Worm (Caenorhabditis elegans) whole organism, L3 larva: ENCODE measurements around the gene W03G11.4.

Experiments
- aly-2 ChIP-seq: fragments of 150-350 bp; optimal IDR thresholded peaks from 2 replicates; lab custom pipeline; 2014; ENCODE audit warnings: missing biosample characterization, missing genetic modification characterization
- ama-1 ChIP-seq: fragments of 150-350 bp; optimal IDR thresholded peaks from 2 replicates; lab custom pipeline; 2018
- ceh-16 ChIP-seq: sonication (generic microtip); optimal IDR thresholded peaks from 2 replicates; lab custom pipeline; 2017; ENCODE audit warnings: missing biosample characterization, missing genetic modification characterization
- ceh-28 ChIP-seq: fragments of 150-350 bp; optimal IDR thresholded peaks from 2 replicates; lab custom pipeline; 2014; ENCODE audit warnings: missing biosample characterization, missing genetic modification reagents, missing genetic modification characterization
- ceh-82 ChIP-seq: fragments of 150-350 bp; optimal IDR thresholded peaks from 2 replicates; lab custom pipeline; 2014; ENCODE audit warnings: missing biosample characterization, missing genetic modification characterization
- daf-12 ChIP-seq: fragments of 150-350 bp; optimal IDR thresholded peaks from 2 replicates; lab custom pipeline; 2014; ENCODE audit warnings: missing biosample characterization, missing genetic modification reagents, missing genetic modification characterization
- egl-27 ChIP-seq: sonication (generic microtip); optimal IDR thresholded peaks from 4 replicates; lab custom pipeline; 2017; ENCODE audit warnings: missing biosample characterization, missing genetic modification reagents, missing genetic modification characterization
- egl-5 ChIP-seq: fragments of 150-350 bp; optimal IDR thresholded peaks from 2 replicates; lab custom pipeline; 2017; ENCODE audit warnings: missing biosample characterization, missing genetic modification reagents, missing genetic modification characterization, inconsistent platforms
- elt-1 ChIP-seq: fragments of 150-350 bp; optimal IDR thresholded peaks from 2 replicates; lab custom pipeline; 2014; ENCODE audit warnings: missing biosample characterization, missing genetic modification characterization
- fkh-10 ChIP-seq: sonication (generic microtip); optimal IDR thresholded peaks from 2 replicates; lab custom pipeline; 2017; ENCODE audit warnings: missing biosample characterization, missing genetic modification reagents, missing genetic modification characterization
- fos-1 ChIP-seq: fragments of 150-350 bp; optimal IDR thresholded peaks from 2 replicates; lab custom pipeline; 2014; ENCODE audit warnings: missing biosample characterization, missing genetic modification characterization
- jun-1 ChIP-seq: fragments of 150-350 bp; optimal IDR thresholded peaks from 2 replicates; lab custom pipeline; 2014; ENCODE audit warnings: missing biosample characterization, missing genetic modification reagents, missing genetic modification characterization
- lin-15B ChIP-seq: fragments of 150-350 bp; optimal IDR thresholded peaks from 2 replicates; lab custom pipeline; 2014; ENCODE audit warnings: missing biosample characterization, missing genetic modification characterization
- lin-39 ChIP-seq: fragments of 150-350 bp; optimal IDR thresholded peaks from 2 replicates; lab custom pipeline; 2018; ENCODE audit warnings: missing biosample characterization, missing genetic modification reagents, missing genetic modification characterization
- lsy-12 ChIP-seq: sonication (generic microtip); optimal IDR thresholded peaks from 2 replicates; lab custom pipeline; 2016; ENCODE audit warnings: mild to moderate bottlenecking, missing genetic modification characterization, missing compliant biosample characterization
- mdl-1 ChIP-seq: fragments of 150-350 bp; optimal IDR thresholded peaks from 2 replicates; lab custom pipeline; 2014; ENCODE audit warnings: missing biosample characterization, missing genetic modification characterization
- mml-1 ChIP-seq: fragments of 150-350 bp; sonication (generic microtip); optimal IDR thresholded peaks from 3 replicates; lab custom pipeline; 2014; ENCODE audit warnings: missing biosample characterization, missing genetic modification characterization
- nhr-12 ChIP-seq: fragments of 150-350 bp; optimal IDR thresholded peaks from 2 replicates; lab custom pipeline; 2014; ENCODE audit warnings: missing biosample characterization, missing genetic modification characterization
- nhr-23 ChIP-seq: fragments of 150-350 bp; optimal IDR thresholded peaks from 2 replicates; lab custom pipeline; 2014; ENCODE audit warnings: missing biosample characterization, missing genetic modification reagents, missing genetic modification characterization
- nhr-237 ChIP-seq: fragments of 150-350 bp; optimal IDR thresholded peaks from 2 replicates; lab custom pipeline; 2014; ENCODE audit warnings: missing biosample characterization, missing genetic modification characterization
- nhr-25 ChIP-seq: sonication (generic microtip); optimal IDR thresholded peaks from 2 replicates; lab custom pipeline; 2017; ENCODE audit warnings: missing biosample characterization, missing genetic modification characterization
- nhr-28 ChIP-seq: fragments of 150-350 bp; optimal IDR thresholded peaks from 2 replicates; lab custom pipeline; 2014; ENCODE audit warnings: missing biosample characterization, missing genetic modification characterization
- nhr-43 ChIP-seq: sonication (generic microtip); optimal IDR thresholded peaks from 2 replicates; lab custom pipeline; 2016; ENCODE audit warnings: mild to moderate bottlenecking, missing genetic modification characterization, missing compliant biosample characterization; ENCODE audit not compliant: poor library complexity, severe bottlenecking
- nhr-67 ChIP-seq: fragments of 150-350 bp; optimal IDR thresholded peaks from 2 replicates; lab custom pipeline; 2014; ENCODE audit warnings: missing biosample characterization, missing genetic modification characterization
- nhr-77 ChIP-seq: fragments of 150-350 bp; optimal IDR thresholded peaks from 2 replicates; lab custom pipeline; 2014; ENCODE audit warnings: missing biosample characterization, missing genetic modification characterization
- sea-2 ChIP-seq: fragments of 150-350 bp; sonication (generic microtip); optimal IDR thresholded peaks from 4 replicates; lab custom pipeline; 2014; ENCODE audit warnings: missing biosample characterization, missing genetic modification reagents, missing genetic modification characterization
- skn-1 ChIP-seq: fragments of 150-350 bp; optimal IDR thresholded peaks from 2 replicates; lab custom pipeline; 2014; ENCODE audit warnings: missing biosample characterization, missing genetic modification characterization
- snpc-4 ChIP-seq: fragments of 150-350 bp; optimal IDR thresholded peaks from 2 replicates; lab custom pipeline; 2014; ENCODE audit warnings: missing biosample characterization, missing genetic modification characterization
- tbx-2 ChIP-seq: sonication (generic microtip); optimal IDR thresholded peaks from 2 replicates; lab custom pipeline; 2016; ENCODE audit warnings: mild to moderate bottlenecking, missing genetic modification characterization, missing compliant biosample characterization
- unc-39 ChIP-seq: sonication (generic microtip); optimal IDR thresholded peaks from 4 replicates; lab custom pipeline; 2017; ENCODE audit warnings: missing biosample characterization, missing genetic modification characterization
- unc-62 ChIP-seq: fragments of 150-350 bp; sonication (generic microtip); optimal IDR thresholded peaks from 4 replicates; lab custom pipeline; 2014; ENCODE audit warnings: missing biosample characterization, missing genetic modification reagents, missing genetic modification characterization
- zag-1 ChIP-seq: fragments of 150-350 bp; optimal IDR thresholded peaks from 2 replicates; lab custom pipeline; 2014; ENCODE audit warnings: missing biosample characterization, missing genetic modification characterization
- ztf-11 ChIP-seq: fragments of 150-350 bp; optimal IDR thresholded peaks from 2 replicates; lab custom pipeline; 2014; ENCODE audit warnings: missing biosample characterization, missing genetic modification characterization

The W03G11.4 gene

DNA sequence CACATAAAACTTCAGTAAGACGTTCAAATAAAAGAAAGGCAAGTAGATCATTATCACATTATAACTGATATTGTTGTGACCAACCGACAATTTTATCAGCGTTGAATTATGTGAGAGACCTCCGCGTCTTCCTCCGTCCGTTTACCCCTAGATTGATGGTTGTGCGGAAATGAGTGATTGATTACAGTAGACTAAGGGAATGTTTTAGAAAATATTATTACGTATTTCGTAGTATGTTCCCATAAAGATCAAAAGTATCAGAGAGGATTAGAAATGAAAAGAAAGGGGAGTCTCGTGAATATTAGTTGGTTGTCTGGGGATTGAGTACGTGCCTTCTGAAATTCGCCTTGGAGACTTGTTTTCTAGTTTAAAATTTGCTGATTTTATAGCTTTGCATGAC is 54.2 kb downstream of the W03G11.4 start:
- TF ChIP-seq lin-39 (tag; lab: Kevin White, UChicago) (peak; percentile 25), daf-12 (tag; lab: Kevin White, UChicago) (no peak)

DNA sequence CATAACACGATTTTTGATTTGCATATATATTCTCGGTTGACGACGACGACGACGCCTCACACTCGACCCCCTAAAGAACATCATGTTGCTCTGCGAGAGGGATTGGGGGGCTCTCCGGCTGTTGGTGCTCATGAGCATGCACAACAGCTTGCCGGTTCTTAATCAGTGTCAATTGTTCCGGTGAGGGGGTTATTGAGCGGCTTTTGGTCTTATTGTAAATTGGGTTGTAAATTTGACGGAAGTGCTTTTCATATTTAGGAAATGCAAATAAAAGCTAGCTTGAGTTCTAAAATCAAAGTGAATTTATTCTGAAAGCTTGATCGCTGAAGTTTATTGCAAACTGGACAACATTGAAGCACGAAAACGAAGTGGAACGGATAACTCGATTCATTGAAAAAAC is 55.0 kb downstream of the W03G11.4 start:
- TF ChIP-seq lsy-12 (tag; lab: Kevin White, UChicago) (no peak), snpc-4 (no peak), nhr-23 (tag; lab: Kevin White, UChicago) (no peak), lin-15B (tag; lab: Kevin White, UChicago) (no peak), nhr-67 (tag; lab: Kevin White, UChicago) (no peak), sea-2 (GFP tag; lab: Kevin White, UChicago) (no peak), tbx-2 (tag; lab: Kevin White, UChicago) (no peak), mdl-1 (no peak), fkh-10 (GFP tag; lab: Kevin White, UChicago) (no peak), unc-39 (no peak), elt-1 (tag; lab: Kevin White, UChicago) (no peak), ceh-16 (no peak), skn-1 (tag; lab: Kevin White, UChicago) (no peak)

DNA sequence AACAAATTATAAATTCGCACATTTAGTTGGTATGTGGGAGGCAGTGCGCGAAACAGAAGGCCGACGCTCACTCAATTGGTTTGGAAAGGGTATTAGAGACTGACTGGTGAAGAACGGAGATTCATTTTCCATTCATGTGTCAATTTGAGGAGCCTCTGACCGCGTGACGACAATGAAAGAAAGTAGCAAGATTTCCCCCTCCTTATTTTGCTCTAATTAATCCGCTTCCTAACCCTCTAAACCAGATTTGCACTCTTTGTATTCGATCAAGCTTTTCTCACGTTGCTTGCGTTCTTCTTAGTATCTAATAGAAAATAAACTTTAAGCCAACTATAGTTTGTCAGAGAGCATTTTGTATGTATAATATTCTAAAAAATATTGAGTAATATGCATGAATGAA is 56.8 kb downstream of the W03G11.4 start:
- TF ChIP-seq elt-1 (tag; lab: Kevin White, UChicago) (no peak), lin-15B (tag; lab: Kevin White, UChicago) (no peak), ztf-11 (no peak), fkh-10 (GFP tag; lab: Kevin White, UChicago) (no peak), nhr-67 (tag; lab: Kevin White, UChicago) (no peak), nhr-25 (no peak)
- TF ChIP-seq, all 47 proteins: peak for 0

DNA sequence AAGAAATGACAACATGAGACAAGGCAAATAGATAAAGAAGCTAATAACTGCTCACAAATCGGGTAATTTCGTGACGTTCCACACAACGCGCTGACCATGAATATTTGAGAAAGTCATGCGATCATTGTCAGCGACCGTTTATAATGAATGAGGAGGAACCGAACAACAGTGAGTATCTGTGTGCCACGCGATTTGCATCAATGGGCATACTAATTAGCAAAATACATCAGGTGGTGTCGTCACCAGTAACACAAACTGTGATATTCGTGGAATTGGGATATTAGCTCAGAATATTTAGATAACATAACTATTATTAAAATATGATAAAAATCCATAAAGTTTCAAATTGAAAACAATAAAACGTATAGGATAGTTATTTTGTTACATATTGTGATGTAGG is 58.3 kb downstream of the W03G11.4 start:
- TF ChIP-seq nhr-43 (tag; lab: Kevin White, UChicago) (no peak), snpc-4 (no peak), unc-62 (GFP tag; lab: Kevin White, UChicago) (no peak), fos-1 (tag; lab: Kevin White, UChicago) (no peak), skn-1 (tag; lab: Kevin White, UChicago) (no peak), nhr-237 (no peak), egl-27 (no peak), ceh-28 (tag; lab: Kevin White, UChicago) (no peak), nhr-67 (tag; lab: Kevin White, UChicago) (no peak), lsy-12 (tag; lab: Kevin White, UChicago) (no peak), zag-1 (tag; lab: Kevin White, UChicago) (no peak)

DNA sequence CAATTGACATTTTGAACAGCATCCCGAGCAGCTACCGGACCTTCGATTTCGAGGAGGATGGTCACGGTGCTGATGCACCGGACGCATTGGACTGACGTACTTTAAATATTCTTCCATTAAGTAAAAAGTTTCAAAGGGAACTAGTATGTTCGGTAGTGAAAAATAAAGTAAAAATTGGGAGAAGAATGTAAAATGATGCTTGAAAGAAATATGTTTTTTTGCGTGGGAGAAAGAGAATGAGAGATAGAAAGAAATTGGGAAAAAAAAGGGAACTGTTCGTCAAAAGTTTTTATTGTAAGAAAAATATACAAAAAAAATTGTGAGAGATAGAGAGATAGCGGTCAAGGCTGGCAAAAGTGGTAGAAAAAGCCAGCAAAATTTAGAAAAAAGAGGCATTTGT is 59.0 kb downstream of the W03G11.4 start, which contains the start of gene tsp-20:
TSS of gene tsp-20 (minus strand) at position 101 of the 400 bp plus-strand sequence.
- no peak for TF ChIP-seq nhr-12 (tag; lab: Kevin White, UChicago)
- no peak for TF ChIP-seq nhr-237
- no peak for TF ChIP-seq mdl-1
- TF ChIP-seq jun-1 = no peak
- no peak for TF ChIP-seq nhr-23 (tag; lab: Kevin White, UChicago)
- TF ChIP-seq mml-1 (tag; lab: Kevin White, UChicago) = no peak
- no peak for TF ChIP-seq nhr-28 (tag; lab: Kevin White, UChicago)
- no peak for TF ChIP-seq skn-1 (tag; lab: Kevin White, UChicago)
- no peak for TF ChIP-seq aly-2 (tag; lab: Kevin White, UChicago)
- TF ChIP-seq ama-1 = no peak
- no peak for TF ChIP-seq egl-5 (tag; lab: Kevin White, UChicago)
- no peak for TF ChIP-seq nhr-77
- TF ChIP-seq ceh-82 (tag; lab: Kevin White, UChicago) = no peak
- no peak for TF ChIP-seq elt-1 (tag; lab: Kevin White, UChicago)
- TF ChIP-seq sea-2 (GFP tag; lab: Kevin White, UChicago) = no peak
- TF ChIP-seq zag-1 (tag; lab: Kevin White, UChicago) = no peak
